Worm (Caenorhabditis elegans) whole organism, mixed stage, embryonic: Measurements from ENCODE around the gene dpf-2.

Experiments
- elt-3 ChIP-seq: fragments of 150-350 bp; optimal IDR thresholded peaks from 2 replicates; lab custom pipeline; 2014; ENCODE audit warnings: missing biosample characterization, missing genetic modification characterization
- lin-13 ChIP-seq: fragments of 150-350 bp; optimal IDR thresholded peaks from 2 replicates; lab custom pipeline; 2014; ENCODE audit warnings: missing biosample characterization, missing genetic modification characterization
- lsy-2 ChIP-seq: fragments of 150-350 bp; optimal IDR thresholded peaks from 2 replicates; lab custom pipeline; 2014; ENCODE audit warnings: missing biosample characterization, missing genetic modification characterization
- nhr-237 ChIP-seq: fragments of 150-350 bp; optimal IDR thresholded peaks from 2 replicates; lab custom pipeline; 2014; ENCODE audit warnings: missing biosample characterization, missing genetic modification characterization

DNA sequence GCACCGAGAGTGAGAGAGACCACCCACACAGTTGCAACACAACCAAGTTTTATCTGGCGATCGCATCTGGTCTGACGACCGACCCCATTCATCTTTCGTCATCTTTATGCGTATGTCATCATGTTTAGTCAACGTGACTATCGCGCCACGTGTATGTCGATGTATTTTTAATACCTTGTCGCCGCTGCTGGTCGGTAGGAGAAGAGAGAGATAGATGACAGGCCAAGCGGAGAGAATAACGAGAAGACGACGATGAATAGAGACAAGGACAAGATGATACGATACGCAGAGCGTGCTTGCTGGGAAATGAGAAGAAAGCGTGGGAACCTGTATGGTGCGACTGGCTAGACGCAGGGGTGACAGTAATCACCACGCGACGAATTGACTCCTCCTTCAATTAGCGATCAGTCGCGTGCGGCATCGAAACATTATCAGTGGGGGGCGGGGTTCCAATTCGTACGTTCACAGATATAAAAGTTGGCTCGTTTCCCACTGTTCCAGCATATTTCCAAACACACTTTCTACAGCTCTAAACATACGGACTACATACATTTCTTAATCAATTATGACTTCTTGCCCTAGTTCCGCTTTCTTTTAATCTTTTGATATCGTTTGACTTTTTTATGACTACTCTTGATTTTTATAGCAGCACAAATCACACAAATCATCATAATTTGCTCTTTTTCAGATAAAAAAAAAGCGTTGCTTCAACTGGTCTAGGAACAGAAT, 41.1 kb upstream of the dpf-2 start, which contains the start of gene tatn-1:
- TF ChIP-seq lin-13 (tag; lab: Kevin White, UChicago) (no peak), nhr-237 (no peak), elt-3 (tag; lab: Kevin White, UChicago) (peak; percentile 89), lsy-2 (no peak)
